Fruit fly (Drosophila melanogaster): Measurements from ENCODE around the gene wrm2.

DNA sequence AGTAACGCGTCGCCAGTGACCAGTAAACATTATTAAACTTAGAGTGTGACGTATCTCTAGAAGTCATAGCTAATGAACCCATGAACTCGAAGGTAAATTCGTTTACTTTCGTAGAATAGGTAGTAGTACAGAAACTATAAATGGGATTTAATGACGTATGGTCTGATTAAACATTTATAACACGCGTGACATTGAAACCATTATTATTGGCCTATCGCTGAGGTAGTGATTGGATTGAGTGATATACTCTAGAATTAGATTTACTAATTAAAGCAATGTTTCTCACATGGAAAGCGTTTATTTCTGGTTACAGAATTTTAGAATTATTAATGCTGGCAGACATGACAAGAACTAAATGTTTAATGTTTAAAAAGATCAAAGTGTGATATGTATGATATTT, 41.8 kb upstream of the wrm2 start:
- TF ChIP-seq h (optimal IDR thresholded peaks at IDR 0.05): no peak
- TF ChIP-seq psq (optimal IDR thresholded peaks at IDR 0.05): no peak

Data from Kc167 (cell line).